Worm (Caenorhabditis elegans): ENCODE data around the gene fbxa-3.

DNA sequence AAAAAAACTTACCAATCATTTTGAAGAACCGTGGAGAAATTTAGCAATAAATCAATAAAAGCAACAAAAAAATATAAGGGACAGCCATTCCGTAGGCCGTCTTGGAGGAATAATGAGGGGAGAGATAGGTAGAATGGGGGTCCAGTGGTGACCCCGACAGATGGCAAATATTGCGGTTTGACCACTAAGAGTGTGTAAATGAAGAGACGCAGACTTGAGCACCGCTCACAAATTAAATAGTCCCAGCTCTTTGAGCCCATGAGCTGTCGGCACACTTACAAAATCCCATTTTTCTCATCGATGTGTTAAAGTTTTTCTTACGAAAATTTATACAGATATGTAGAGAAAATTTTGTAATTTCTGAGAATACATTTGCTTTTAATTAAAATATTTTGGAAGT is at the start of gene fbxa-3:
- no peak for TF ChIP-seq lin-39 (tag; optimal IDR thresholded peaks at IDR 0.05)
- TF ChIP-seq lin-15B (tag; optimal IDR thresholded peaks at IDR 0.05) = no peak
- no peak for TF ChIP-seq nhr-23 (tag; optimal IDR thresholded peaks at IDR 0.05)

All from whole organism, L3 larva.